Worm (Caenorhabditis elegans) whole organism, early embryonic: ENCODE data around the gene pcca-1.

Experiments
- B0310.2 ChIP-seq: sonication (generic microtip); optimal IDR thresholded peaks from 2 replicates; lab custom pipeline; 2016; ENCODE audit warnings: mild to moderate bottlenecking, missing genetic modification characterization, missing compliant biosample characterization
- F13C5.2 ChIP-seq: sonication (generic microtip); optimal IDR thresholded peaks from 2 replicates; lab custom pipeline; 2017; ENCODE audit warnings: mild to moderate bottlenecking, missing genetic modification characterization, inconsistent platforms, missing compliant biosample characterization
- ama-1 ChIP-seq: fragments of 150-350 bp; optimal IDR thresholded peaks from 2 replicates; lab custom pipeline; 2014
- ceh-13 ChIP-seq: fragments of 200-800 bp; sonication (Bioruptor generic); optimal IDR thresholded peaks from 2 replicates; lab custom pipeline; 2018; ENCODE audit warnings: mild to moderate bottlenecking, missing genetic modification characterization, missing compliant biosample characterization
- ceh-36 ChIP-seq: sonication (generic microtip); optimal IDR thresholded peaks from 2 replicates; lab custom pipeline; 2016; ENCODE audit warnings: missing genetic modification characterization, inconsistent platforms, missing compliant biosample characterization
- ets-7 ChIP-seq: sonication (generic microtip); optimal IDR thresholded peaks from 2 replicates; lab custom pipeline; 2016; ENCODE audit warnings: missing genotype, missing genetic modification characterization, missing compliant biosample characterization
- flt-1 ChIP-seq: fragments of 200-800 bp; sonication (Bioruptor generic); IDR thresholded peaks from 2 replicates; pipeline ENCODE4 v1.3.6; 2022; ENCODE audit warnings: missing genetic modification characterization, missing compliant biosample characterization
- hmbx-1 ChIP-seq: sonication (generic microtip); optimal IDR thresholded peaks from 2 replicates; lab custom pipeline; 2016; ENCODE audit warnings: mild to moderate bottlenecking, missing genetic modification characterization, missing compliant biosample characterization
- hmg-4 ChIP-seq: fragments of 200-800 bp; sonication (Bioruptor generic); optimal IDR thresholded peaks from 2 replicates; lab custom pipeline; 2018; ENCODE audit warnings: mild to moderate bottlenecking, missing genetic modification characterization, missing compliant biosample characterization
- pes-1 ChIP-seq: fragments of 200-800 bp; sonication (Bioruptor generic); IDR thresholded peaks from 2 replicates; pipeline ENCODE4 v1.3.6; 2022; ENCODE audit warnings: missing genetic modification reagents, missing genetic modification characterization, missing compliant biosample characterization

DNA sequence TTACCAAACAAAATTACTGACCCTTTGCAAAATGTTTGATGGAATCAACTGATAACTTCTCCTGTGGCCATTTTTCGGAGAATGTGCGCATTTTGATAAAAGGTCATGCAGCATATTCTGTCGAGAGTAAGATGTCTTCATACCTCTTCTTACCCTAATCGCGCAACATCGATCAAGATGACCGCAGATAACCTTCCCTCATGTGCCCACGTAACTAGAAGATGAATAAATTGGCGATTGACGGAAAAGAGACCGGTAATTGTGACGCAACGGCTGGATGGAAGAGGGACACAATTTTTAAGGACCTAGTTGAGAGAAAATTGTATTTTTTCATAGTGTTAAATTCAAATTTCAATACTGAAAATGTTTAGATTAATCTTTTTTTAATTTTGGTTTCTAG, 20.0 kb downstream of the pcca-1 start:
- TF ChIP-seq pes-1 (no peak), F13C5.2 (tag; lab: Kevin White, UChicago) (no peak), B0310.2 (no peak), ceh-13 (GFP tag; lab: Kevin White, UChicago) (no peak), ceh-36 (tag; lab: Kevin White, UChicago) (no peak), ama-1 (lab: Kevin White, UChicago) (no peak), flt-1 (GFP tag; lab: Robert Waterston, UW) (no peak), hmg-4 (GFP tag; lab: Kevin White, UChicago) (no peak), ets-7 (tag; lab: Kevin White, UChicago) (no peak), hmbx-1 (tag; lab: Kevin White, UChicago) (no peak)
